Worm (Caenorhabditis elegans): ENCODE measurements around the gene crp-1.

DNA sequence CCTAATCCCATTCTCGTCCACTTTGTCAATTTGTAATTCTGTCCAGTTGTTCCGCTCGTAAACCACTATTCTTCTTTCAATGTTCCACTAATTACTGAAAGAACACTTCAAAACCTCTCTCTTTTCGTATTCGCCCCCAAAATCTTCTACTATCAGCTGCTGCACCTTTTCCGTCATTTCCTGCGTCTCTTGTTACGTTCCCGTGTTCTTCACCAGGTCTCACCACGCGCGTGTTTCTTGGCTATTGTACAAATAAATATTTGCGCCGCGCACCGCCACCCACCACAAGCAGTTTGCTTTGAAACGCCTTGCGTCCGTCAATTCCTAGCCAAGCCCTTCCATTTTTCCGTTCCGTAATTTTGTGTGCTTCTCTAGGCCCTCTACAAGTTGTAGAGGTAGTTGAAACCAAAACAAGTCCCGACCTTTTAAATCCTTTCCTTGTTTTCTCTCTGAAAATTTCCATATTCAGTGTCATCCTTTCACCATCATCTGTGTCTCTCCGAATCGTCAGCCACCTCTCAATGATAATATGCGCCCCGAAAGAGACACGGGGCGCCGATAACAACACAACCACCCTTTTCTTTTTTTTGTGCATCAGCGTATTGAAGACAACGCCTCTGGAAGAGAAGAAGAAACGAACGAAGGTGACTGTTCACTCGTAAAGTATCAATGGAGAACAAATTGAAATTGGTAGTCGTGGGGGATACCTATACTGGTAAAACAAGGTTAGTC, at the start of gene crp-1, which contains the start of gene Y32F6B.9:
- TF ChIP-seq dao-5 (tag; optimal IDR thresholded peaks at IDR 0.05), result no peak
- no peak for TF ChIP-seq W03F9.2 (tag; optimal IDR thresholded peaks at IDR 0.05)
- TF ChIP-seq him-1 (tag; optimal IDR thresholded peaks at IDR 0.05), result no peak
